Fruit fly (Drosophila melanogaster) whole organism, prepupa: ENCODE measurements around the gene Dip-C.

Source experiments
- Blimp-1 ChIP-seq: fragments of 200-800 bp; sonication (Bioruptor generic); optimal IDR thresholded peaks from 3 replicates; lab custom pipeline; 2017; ENCODE audit warnings: missing biosample characterization, missing genetic modification characterization, mild to moderate bottlenecking, moderate library complexity, missing genetic modification reagents
- CG10631 ChIP-seq: fragments of 200-800 bp; sonication (Bioruptor generic); optimal IDR thresholded peaks from 2 replicates; lab custom pipeline; 2016; ENCODE audit warnings: missing biosample characterization, missing genetic modification characterization
- CG10669 ChIP-seq: fragments of 200-800 bp; sonication (Bioruptor generic); optimal IDR thresholded peaks from 3 replicates; lab custom pipeline; 2018; ENCODE audit warnings: missing biosample characterization, mild to moderate bottlenecking, missing genetic modification characterization, moderate library complexity
- CG1621 ChIP-seq: fragments of 200-800 bp; sonication (Bioruptor generic); optimal IDR thresholded peaks from 3 replicates; lab custom pipeline; 2018; ENCODE audit warnings: missing biosample characterization, mild to moderate bottlenecking, missing genetic modification characterization
- CG3032 ChIP-seq: fragments of 200-800 bp; optimal IDR thresholded peaks from 2 replicates; lab custom pipeline; 2019; ENCODE audit warnings: missing biosample characterization, mild to moderate bottlenecking, missing genetic modification characterization, moderate library complexity
- CG31627 ChIP-seq: fragments of 200-800 bp; sonication (Bioruptor generic); optimal IDR thresholded peaks from 3 replicates; lab custom pipeline; 2016; ENCODE audit warnings: missing biosample characterization, missing genetic modification characterization
- CG34406 ChIP-seq: fragments of 200-800 bp; sonication (Bioruptor generic); optimal IDR thresholded peaks from 3 replicates; lab custom pipeline; 2016; ENCODE audit warnings: missing biosample characterization, missing genetic modification characterization
- CG6163 ChIP-seq: fragments of 200-800 bp; sonication (Bioruptor generic); IDR thresholded peaks from 3 replicates; pipeline ENCODE4 v1.3.6; 2022; ENCODE audit warnings: missing biosample characterization, missing genetic modification characterization
- CG6792 ChIP-seq: fragments of 200-800 bp; sonication (Bioruptor generic); optimal IDR thresholded peaks from 3 replicates; lab custom pipeline; 2016; ENCODE audit warnings: missing biosample characterization, missing genetic modification characterization
- CG6854 ChIP-seq: fragments of 200-800 bp; sonication (Bioruptor generic); optimal IDR thresholded peaks from 2 replicates; lab custom pipeline; 2017; ENCODE audit warnings: missing biosample characterization, mild to moderate bottlenecking, missing genetic modification characterization
- CG7368 ChIP-seq: fragments of 200-800 bp; sonication (Bioruptor generic); optimal IDR thresholded peaks from 3 replicates; lab custom pipeline; 2016; ENCODE audit warnings: missing biosample characterization, missing genetic modification characterization
- CG8319 ChIP-seq: fragments of 200-800 bp; sonication (Bioruptor generic); optimal IDR thresholded peaks from 3 replicates; lab custom pipeline; 2016; ENCODE audit warnings: missing biosample characterization, missing genetic modification characterization
- CG8632 ChIP-seq: fragments of 200-800 bp; sonication (Bioruptor generic); optimal IDR thresholded peaks from 3 replicates; lab custom pipeline; 2016; ENCODE audit warnings: missing biosample characterization, missing genetic modification characterization
- CG9139 ChIP-seq: fragments of 200-800 bp; sonication (Bioruptor generic); optimal IDR thresholded peaks from 3 replicates; lab custom pipeline; 2017; ENCODE audit warnings: missing biosample characterization, mild to moderate bottlenecking, missing genetic modification characterization
- Eip75B ChIP-seq: fragments of 200-800 bp; sonication (Bioruptor generic); optimal IDR thresholded peaks from 3 replicates; lab custom pipeline; 2016; ENCODE audit warnings: missing biosample characterization, missing genetic modification characterization
- Eip78C ChIP-seq: fragments of 200-800 bp; sonication (Bioruptor generic); peaks from one replicate; lab custom pipeline; 2016; ENCODE audit warnings: missing biosample characterization, missing genetic modification characterization
- Eip93F ChIP-seq: fragments of 200-800 bp; sonication (Bioruptor generic); optimal IDR thresholded peaks from 2 replicates; lab custom pipeline; 2016; ENCODE audit warnings: missing biosample characterization, mild to moderate bottlenecking, missing genetic modification characterization
- Ets21C ChIP-seq: fragments of 200-800 bp; sonication (Bioruptor generic); optimal IDR thresholded peaks from 3 replicates; lab custom pipeline; 2016; ENCODE audit warnings: missing biosample characterization, missing genetic modification characterization
- Ets96B ChIP-seq: fragments of 200-800 bp; optimal IDR thresholded peaks from 2 replicates; lab custom pipeline; 2019; ENCODE audit warnings: missing biosample characterization, mild to moderate bottlenecking, missing genetic modification characterization, moderate library complexity
- Gug ChIP-seq: fragments of 200-800 bp; sonication (Bioruptor generic); IDR thresholded peaks from 2 replicates; pipeline ENCODE4 v1.3.6; 2022; ENCODE audit warnings: missing biosample characterization, missing genetic modification characterization
- Hr38 ChIP-seq: sonication (Bioruptor generic); optimal IDR thresholded peaks from 2 replicates; lab custom pipeline; 2016; ENCODE audit warnings: missing biosample characterization, missing genetic modification characterization
- Hr39 ChIP-seq: fragments of 200-800 bp; sonication (Bioruptor generic); optimal IDR thresholded peaks from 2 replicates; lab custom pipeline; 2016; ENCODE audit warnings: missing biosample characterization, missing genetic modification characterization
- Hr4 ChIP-seq: fragments of 200-800 bp; sonication (Bioruptor generic); optimal IDR thresholded peaks from 3 replicates; lab custom pipeline; 2016; ENCODE audit warnings: missing biosample characterization, missing genetic modification characterization
- Lpt ChIP-seq: fragments of 200-800 bp; sonication (Bioruptor generic); optimal IDR thresholded peaks from 3 replicates; lab custom pipeline; 2016; ENCODE audit warnings: missing biosample characterization, missing genetic modification characterization
- OdsH ChIP-seq: fragments of 200-800 bp; sonication (Bioruptor generic); optimal IDR thresholded peaks from 3 replicates; lab custom pipeline; 2016; ENCODE audit warnings: missing biosample characterization, missing genetic modification characterization
- Smox ChIP-seq: fragments of 200-800 bp; sonication (Bioruptor generic); optimal IDR thresholded peaks from 3 replicates; lab custom pipeline; 2016; ENCODE audit warnings: missing biosample characterization, missing genetic modification characterization
- Sox102F ChIP-seq: fragments of 200-800 bp; sonication (Bioruptor generic); optimal IDR thresholded peaks from 2 replicates; lab custom pipeline; 2016; ENCODE audit warnings: missing biosample characterization, mild to moderate bottlenecking, missing genetic modification characterization
- Sox14 ChIP-seq: fragments of 200-800 bp; sonication (Bioruptor generic); optimal IDR thresholded peaks from 3 replicates; lab custom pipeline; 2016; ENCODE audit warnings: missing biosample characterization, missing genetic modification characterization
- Sox15 ChIP-seq: fragments of 200-800 bp; sonication (Bioruptor generic); optimal IDR thresholded peaks from 3 replicates; lab custom pipeline; 2016; ENCODE audit warnings: missing biosample characterization, missing genetic modification characterization
- achi ChIP-seq: fragments of 200-800 bp; sonication (Bioruptor generic); optimal IDR thresholded peaks from 3 replicates; lab custom pipeline; 2016; ENCODE audit warnings: missing biosample characterization, missing genetic modification characterization
- acj6 ChIP-seq: fragments of 200-800 bp; sonication (Bioruptor generic); optimal IDR thresholded peaks from 3 replicates; lab custom pipeline; 2016; ENCODE audit warnings: missing biosample characterization, missing genetic modification characterization
- dac ChIP-seq: fragments of 200-800 bp; sonication (Bioruptor generic); optimal IDR thresholded peaks from 2 replicates; lab custom pipeline; 2017; ENCODE audit warnings: missing biosample characterization, mild to moderate bottlenecking, missing genetic modification characterization
- eg ChIP-seq: fragments of 200-800 bp; sonication (Bioruptor generic); IDR thresholded peaks from 3 replicates; pipeline ENCODE4 v1.3.6; 2022; ENCODE audit warnings: missing biosample characterization, missing genetic modification characterization
- esn ChIP-seq: fragments of 200-800 bp; sonication (Bioruptor generic); optimal IDR thresholded peaks from 2 replicates; lab custom pipeline; 2016; ENCODE audit warnings: missing biosample characterization, mild to moderate bottlenecking, missing genetic modification characterization, moderate library complexity
- fd59A ChIP-seq: fragments of 200-800 bp; sonication (Bioruptor generic); optimal IDR thresholded peaks from 2 replicates; lab custom pipeline; 2017; ENCODE audit warnings: missing biosample characterization, mild to moderate bottlenecking, missing genetic modification characterization, missing genetic modification reagents
- fd85E ChIP-seq: fragments of 200-800 bp; sonication (Bioruptor generic); optimal IDR thresholded peaks from 3 replicates; lab custom pipeline; 2016; ENCODE audit warnings: missing biosample characterization, missing genetic modification characterization
- fkh ChIP-seq: fragments of 200-800 bp; sonication (Bioruptor generic); optimal IDR thresholded peaks from 3 replicates; lab custom pipeline; 2017; ENCODE audit warnings: missing biosample characterization, mild to moderate bottlenecking, missing genetic modification characterization, moderate library complexity
- lz ChIP-seq: fragments of 200-800 bp; sonication (Bioruptor generic); optimal IDR thresholded peaks from 3 replicates; lab custom pipeline; 2016; ENCODE audit warnings: missing biosample characterization, missing genetic modification characterization
- net ChIP-seq: fragments of 200-800 bp; sonication (Bioruptor generic); optimal IDR thresholded peaks from 3 replicates; lab custom pipeline; 2016; ENCODE audit warnings: missing biosample characterization, missing genetic modification characterization
- pdm3 ChIP-seq: fragments of 200-800 bp; sonication (Bioruptor generic); optimal IDR thresholded peaks from 3 replicates; lab custom pipeline; 2016; ENCODE audit warnings: missing biosample characterization, missing genetic modification characterization
- salr ChIP-seq, 2 experiments: fragments of 200-800 bp; sonication (Bioruptor generic); optimal IDR thresholded peaks; 3 replicates each; lab custom pipeline; 2016 to 2018; ENCODE audit warnings: missing biosample characterization in 2 of 2, missing genetic modification characterization in 2 of 2, mild to moderate bottlenecking in 1 of 2
- spab ChIP-seq: fragments of 200-800 bp; sonication (Bioruptor generic); optimal IDR thresholded peaks from 2 replicates; lab custom pipeline; 2017; ENCODE audit warnings: missing biosample characterization, mild to moderate bottlenecking, missing genetic modification characterization, missing genetic modification reagents
- ss ChIP-seq, 2 experiments: fragments of 200-800 bp; sonication (Bioruptor generic); optimal IDR thresholded peaks; 2 replicates in 1 of 2; 3 replicates in 1 of 2; lab custom pipeline; 2017 to 2018; ENCODE audit warnings: mild to moderate bottlenecking in 2 of 2, missing biosample characterization in 2 of 2, missing genetic modification characterization in 2 of 2, moderate library complexity in 1 of 2
- svp ChIP-seq: fragments of 200-800 bp; sonication (Bioruptor generic); peaks from one replicate; lab custom pipeline; 2016; ENCODE audit warnings: missing biosample characterization, missing genetic modification characterization
- topi ChIP-seq: fragments of 200-800 bp; sonication (Bioruptor generic); optimal IDR thresholded peaks from 3 replicates; lab custom pipeline; 2016; ENCODE audit warnings: missing biosample characterization, missing genetic modification characterization
- vri ChIP-seq: fragments of 200-800 bp; sonication (Bioruptor generic); optimal IDR thresholded peaks from 3 replicates; lab custom pipeline; 2016; ENCODE audit warnings: missing biosample characterization, mild to moderate bottlenecking, missing genetic modification characterization

The Dip-C gene

DNA sequence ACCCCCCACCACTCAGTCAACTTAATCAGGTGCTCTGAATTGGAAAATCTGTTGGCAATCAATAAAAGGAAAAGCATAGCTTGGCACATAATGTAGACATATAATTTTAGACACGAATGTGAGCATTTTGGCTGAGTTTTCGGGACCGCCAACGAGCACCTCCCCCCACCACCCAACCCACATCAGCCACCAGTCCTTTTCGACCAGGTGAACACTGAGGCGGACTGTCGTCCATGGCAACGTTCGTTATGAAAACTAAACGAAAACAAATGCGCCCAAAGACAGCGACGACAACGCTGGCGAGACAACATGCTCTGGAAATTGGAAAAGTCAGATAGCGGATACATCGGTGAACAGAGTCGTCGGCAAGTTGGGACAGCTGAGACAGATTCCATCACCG lies 30.5 kb downstream of the Dip-C start, which contains the start of gene GstD11:
Gene GstD11 (plus strand): TSS at position 301 of the 400 bp plus-strand sequence.
- TF ChIP-seq CG10631 (no peak), CG10669 (GFP tag; lab: Kevin White, UChicago) (no peak), Smox (GFP tag; lab: Kevin White, UChicago) (no peak), CG8319 (GFP tag; lab: Kevin White, UChicago) (no peak), svp (no peak), esn (GFP tag; lab: Kevin White, UChicago) (no peak), net (no peak), Hr38 (GFP tag; lab: Kevin White, UChicago) (no peak), CG1621 (no peak), topi (GFP tag; lab: Kevin White, UChicago) (no peak), pdm3 (GFP tag; lab: Kevin White, UChicago) (no peak), eg (no peak), acj6 (GFP tag; lab: Kevin White, UChicago) (no peak), CG34406 (GFP tag; lab: Kevin White, UChicago) (no peak), Blimp-1 (GFP tag; lab: Kevin White, UChicago) (no peak), ss (GFP tag; optimal IDR thresholded peaks at IDR 0.05; lab: Kevin White, UChicago) (no peak)

DNA sequence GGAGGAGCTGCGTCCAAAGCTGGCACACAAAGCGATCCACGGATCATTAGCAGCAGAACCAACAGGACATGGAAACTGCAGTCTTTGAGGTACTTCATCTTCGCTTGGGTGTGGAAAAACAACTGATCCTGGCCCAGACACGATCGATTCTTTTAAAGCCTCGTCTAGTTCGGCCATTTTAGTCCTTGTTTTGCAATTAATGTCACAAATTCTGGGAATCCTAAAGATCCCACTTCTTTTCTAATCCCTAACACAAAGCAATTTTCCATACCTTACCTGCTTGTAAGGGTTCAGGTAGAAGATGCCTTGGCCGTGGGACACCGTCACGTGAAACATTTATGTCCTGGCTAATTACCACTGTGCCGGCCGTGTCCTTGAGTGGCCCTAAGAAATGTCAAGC lies 31.0 kb downstream of the Dip-C start, which contains the start of gene CG10035:
Gene CG10035 (minus strand): TSS at position 129 of the 400 bp plus-strand sequence.
- TF ChIP-seq Eip93F (no peak), vri (GFP tag; lab: Kevin White, UChicago) (no peak), OdsH (GFP tag; lab: Kevin White, UChicago) (no peak), Eip78C (no peak), Gug (no peak), Sox14 (GFP tag; lab: Kevin White, UChicago) (no peak), Hr4 (no peak), CG8632 (GFP tag; lab: Kevin White, UChicago) (no peak), Ets96B (tag; lab: Kevin White, UChicago) (no peak), dac (GFP tag; lab: Kevin White, UChicago) (no peak), salr (GFP tag; optimal IDR thresholded peaks at IDR 0.05; lab: Kevin White, UChicago) (no peak), Ets21C (GFP tag; lab: Kevin White, UChicago) (no peak), net (no peak), fkh (no peak), fd59A (GFP tag; lab: Kevin White, UChicago) (no peak), Sox102F (GFP tag; lab: Kevin White, UChicago) (no peak), CG1621 (no peak), topi (GFP tag; lab: Kevin White, UChicago) (no peak), fd85E (GFP tag; lab: Kevin White, UChicago) (no peak), Lpt (no peak)
- TF ChIP-seq, all 60 proteins: peak for 0

DNA sequence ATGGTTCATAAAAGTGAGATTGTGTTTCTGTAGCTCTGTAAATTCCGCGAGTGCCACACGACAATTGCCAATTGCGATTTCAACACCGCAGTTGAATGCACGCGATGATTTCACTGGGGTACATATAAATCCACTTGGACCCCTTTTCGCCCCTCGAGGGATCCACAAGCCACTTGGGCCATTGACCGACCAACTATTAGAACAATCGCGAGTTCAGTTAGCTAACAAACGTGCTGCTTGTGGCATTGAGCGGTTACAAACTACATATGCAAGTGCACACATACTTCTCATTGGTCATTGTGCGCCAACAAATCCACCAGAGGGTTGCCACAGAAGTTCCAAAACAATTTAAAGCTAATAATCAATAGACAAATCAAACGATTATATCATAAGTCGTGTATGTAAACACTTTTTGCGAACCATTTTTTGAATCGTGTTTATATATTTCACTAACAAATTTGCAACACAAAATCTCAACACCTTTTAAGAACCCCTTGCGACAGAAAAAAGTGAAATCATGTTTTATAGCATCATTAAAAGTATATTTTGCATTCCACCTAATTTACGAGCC lies 32.3 kb downstream of the Dip-C start:
- TF ChIP-seq pdm3 (GFP tag; lab: Kevin White, UChicago) (peak; percentile 34), fkh (no peak), lz (no peak), CG1621 (no peak), CG8319 (GFP tag; lab: Kevin White, UChicago) (no peak), Blimp-1 (GFP tag; lab: Kevin White, UChicago) (no peak), CG7368 (GFP tag; lab: Kevin White, UChicago) (no peak), Ets96B (tag; lab: Kevin White, UChicago) (no peak), Sox15 (GFP tag; lab: Kevin White, UChicago) (no peak), achi (GFP tag; lab: Kevin White, UChicago) (peak; percentile 27), Sox102F (GFP tag; lab: Kevin White, UChicago) (no peak), CG3032 (no peak), CG6854 (GFP tag; lab: Kevin White, UChicago) (no peak), vri (GFP tag; lab: Kevin White, UChicago) (no peak), CG8632 (GFP tag; lab: Kevin White, UChicago) (no peak), svp (peak; percentile 70), OdsH (GFP tag; lab: Kevin White, UChicago) (no peak), Eip75B (GFP tag; lab: Kevin White, UChicago) (no peak), Gug (0 out of 2 replicates have a peak, but pooled peaks have one; percentile 38), CG6163 (peak; percentile 77), Ets21C (GFP tag; lab: Kevin White, UChicago) (no peak), salr (GFP tag; optimal IDR thresholded peaks at IDR 0.05; lab: Kevin White, UChicago) (no peak), CG31627 (GFP tag; lab: Kevin White, UChicago) (no peak), topi (GFP tag; lab: Kevin White, UChicago) (no peak), fd59A (GFP tag; lab: Kevin White, UChicago) (no peak), spab (no peak), CG9139 (GFP tag; lab: Kevin White, UChicago) (no peak), Hr39 (GFP tag; lab: Kevin White, UChicago) (no peak), CG10631 (no peak), Hr4 (peak; percentile 54), CG6792 (GFP tag; lab: Kevin White, UChicago) (no peak), CG10669 (GFP tag; lab: Kevin White, UChicago) (no peak)
